Worm (Caenorhabditis elegans) whole organism, L4/young adult: ENCODE results near the gene rgs-6.

Source experiments
- dao-5 ChIP-seq: sonication (generic microtip); optimal IDR thresholded peaks from 2 replicates; lab custom pipeline; 2016; ENCODE audit warnings: missing genotype, missing genetic modification characterization, moderate library complexity, missing compliant biosample characterization
- him-1 ChIP-seq: sonication (generic microtip); optimal IDR thresholded peaks from 2 replicates; lab custom pipeline; 2016; ENCODE audit warnings: missing genotype, missing genetic modification reagents, missing genetic modification characterization, missing compliant biosample characterization

DNA sequence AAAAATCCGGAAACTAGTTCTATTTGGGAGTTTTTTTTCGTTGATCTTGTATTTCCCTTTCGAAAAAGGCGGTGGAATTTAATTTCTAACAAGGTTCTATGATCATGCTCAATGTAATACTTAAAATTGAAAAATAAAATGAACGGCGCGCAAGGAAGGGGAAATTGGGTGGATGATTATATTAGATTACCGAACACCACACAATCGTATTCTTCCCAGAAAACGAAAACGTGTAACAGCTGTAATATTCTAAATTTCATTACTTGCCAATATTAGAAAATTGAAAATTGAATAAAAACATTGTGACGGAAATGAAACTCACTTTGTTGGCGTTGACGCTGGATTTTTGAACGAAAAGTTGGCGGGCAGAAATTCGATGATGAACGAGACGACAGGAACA is 9.8 kb downstream of the rgs-6 start:
- TF ChIP-seq him-1 = no peak
- TF ChIP-seq dao-5 (tag; lab: Kevin White, UChicago) = no peak
